Fruit fly (Drosophila melanogaster): ENCODE data around the gene sphe.
A peak's percentile ranks its signal among the peaks of the same experiment; 100 is the strongest.

sphe gene

DNA sequence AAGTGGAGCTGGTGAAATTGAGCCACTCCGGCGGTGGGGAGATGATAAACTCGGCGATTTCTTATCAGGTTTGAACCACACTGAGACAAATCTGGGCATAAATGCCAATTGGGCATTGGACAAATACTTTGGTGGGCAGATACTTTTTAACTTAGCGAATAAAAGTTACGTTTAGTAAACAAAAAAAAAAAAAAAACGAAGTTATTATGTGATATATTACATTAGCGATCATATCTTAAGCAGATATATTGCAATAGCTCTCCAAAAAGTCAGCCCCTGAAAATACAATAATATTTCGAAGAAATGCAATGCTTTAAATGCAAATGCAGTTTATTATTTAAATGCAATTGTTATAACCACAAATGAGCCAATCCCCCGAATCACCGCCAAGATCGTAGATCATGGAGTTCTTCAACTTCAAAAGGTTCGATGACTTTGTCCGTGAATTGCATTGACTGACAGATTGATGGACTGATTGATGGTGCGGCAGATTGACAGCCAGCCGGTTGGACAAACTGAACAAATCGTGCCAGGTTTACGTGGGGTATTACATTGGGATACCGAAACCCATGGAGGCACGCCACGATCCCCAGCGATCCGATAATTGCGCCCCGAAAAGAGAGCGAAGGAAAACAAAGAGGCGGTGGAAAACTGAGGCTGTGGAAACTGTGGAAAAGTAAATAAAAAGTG is 3.7 kb downstream of the sphe start:
- TF ChIP-seq rn (GFP tag; IDR thresholded peaks at IDR 0.05) = no peak
- no peak for TF ChIP-seq CG32121 (GFP tag; IDR thresholded peaks at IDR 0.05)
- no peak for TF ChIP-seq CG15710 (tag; optimal IDR thresholded peaks at IDR 0.05)
- no peak for TF ChIP-seq Snoo (tag; optimal IDR thresholded peaks at IDR 0.05)
- TF ChIP-seq Pif1B (GFP tag; optimal IDR thresholded peaks at IDR 0.05) = no peak
- TF ChIP-seq CG8301 (tag; optimal IDR thresholded peaks at IDR 0.05) = no peak
- TF ChIP-seq EcR (GFP tag; optimal IDR thresholded peaks at IDR 0.05) = no peak
- TF ChIP-seq CG4496 (GFP tag; IDR thresholded peaks at IDR 0.05) = no peak
- TF ChIP-seq CG12605 (GFP tag; IDR thresholded peaks at IDR 0.05) = no peak

- TF ChIP-seq EcR (GFP tag; optimal IDR thresholded peaks at IDR 0.05) (no peak), Snoo (tag; optimal IDR thresholded peaks at IDR 0.05) (peak; percentile 2), CG8301 (tag; optimal IDR thresholded peaks at IDR 0.05) (peak; percentile 39), CG14655 (GFP tag; optimal IDR thresholded peaks at IDR 0.05) (peak; percentile 16), CG4496 (GFP tag; IDR thresholded peaks at IDR 0.05) (no peak)
These were observed 4.9 kb downstream of the sphe start for dm6 chrX:16696614-16697519.

DNA sequence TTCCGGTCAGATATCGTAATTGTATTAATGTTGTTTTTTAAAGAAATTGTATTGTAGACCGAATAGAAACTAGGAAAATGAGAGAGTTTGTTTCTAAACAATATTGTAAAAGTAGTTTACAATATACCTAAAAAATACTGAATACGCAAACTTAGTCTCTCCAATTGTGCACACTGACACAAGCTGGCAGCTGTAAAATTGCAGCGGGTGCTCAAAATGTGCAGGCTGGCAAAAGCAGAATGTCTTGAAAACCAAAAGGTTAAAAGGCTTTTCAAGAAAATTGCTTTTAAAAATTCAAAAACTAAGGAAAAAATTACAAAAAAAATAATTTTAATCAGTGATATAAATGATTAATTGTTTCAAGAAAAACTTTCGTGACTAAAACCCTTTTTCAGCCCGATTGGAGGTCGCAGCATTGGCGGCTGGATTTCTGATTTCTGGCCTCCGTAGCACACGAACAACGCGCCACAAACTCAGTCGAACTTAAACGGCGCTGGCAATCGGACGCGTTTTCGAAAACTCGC is 6.1 kb downstream of the sphe start, which contains the start of gene CG4678:
Gene CG4678 (plus strand): TSS at position 474 of the 524 bp plus-strand sequence.
- TF ChIP-seq CG15710 (tag; optimal IDR thresholded peaks at IDR 0.05) = no peak
- TF ChIP-seq CG17806 (tag; optimal IDR thresholded peaks at IDR 0.05) = no peak
- no peak for TF ChIP-seq EcR (GFP tag; optimal IDR thresholded peaks at IDR 0.05)
- no peak for TF ChIP-seq fd96Ca (GFP tag; IDR thresholded peaks at IDR 0.05)
- no peak for TF ChIP-seq rn (GFP tag; IDR thresholded peaks at IDR 0.05)
- no peak for TF ChIP-seq CG8301 (tag; optimal IDR thresholded peaks at IDR 0.05)

- TF ChIP-seq fd96Ca (GFP tag; IDR thresholded peaks at IDR 0.05) (no peak), CG4496 (GFP tag; IDR thresholded peaks at IDR 0.05) (0 out of 3 replicates have a peak, but pooled peaks have one; percentile 28), CG34367 (tag; optimal IDR thresholded peaks at IDR 0.05) (no peak), CG12605 (GFP tag; IDR thresholded peaks at IDR 0.05) (no peak)
These were observed 6.8 kb downstream of the sphe start, which contains the start of gene Septin4 for dm6 chrX:16694959-16695358. Gene Septin4 (minus strand): TSS chrX:16695173.

- TF ChIP-seq CG14655 (GFP tag; optimal IDR thresholded peaks at IDR 0.05) (peak; percentile 9), CG13204 (GFP tag; optimal IDR thresholded peaks at IDR 0.05) (no peak), rn (GFP tag; IDR thresholded peaks at IDR 0.05) (no peak), CG10348 (GFP tag; IDR thresholded peaks at IDR 0.05) (no peak), CG34367 (tag; optimal IDR thresholded peaks at IDR 0.05) (no peak)
These were observed 7.3 kb downstream of the sphe start for dm6 chrX:16694477-16694876.

- 0 out of 3 replicates have a peak, but pooled peaks have one; percentile 25 for TF ChIP-seq CG4496 (GFP tag; IDR thresholded peaks at IDR 0.05)
- no peak for TF ChIP-seq rn (GFP tag; IDR thresholded peaks at IDR 0.05)
- peak; percentile 55 for TF ChIP-seq CG13204 (GFP tag; optimal IDR thresholded peaks at IDR 0.05)
These were observed 7.9 kb downstream of the sphe start for dm6 chrX:16693805-16694387.

DNA sequence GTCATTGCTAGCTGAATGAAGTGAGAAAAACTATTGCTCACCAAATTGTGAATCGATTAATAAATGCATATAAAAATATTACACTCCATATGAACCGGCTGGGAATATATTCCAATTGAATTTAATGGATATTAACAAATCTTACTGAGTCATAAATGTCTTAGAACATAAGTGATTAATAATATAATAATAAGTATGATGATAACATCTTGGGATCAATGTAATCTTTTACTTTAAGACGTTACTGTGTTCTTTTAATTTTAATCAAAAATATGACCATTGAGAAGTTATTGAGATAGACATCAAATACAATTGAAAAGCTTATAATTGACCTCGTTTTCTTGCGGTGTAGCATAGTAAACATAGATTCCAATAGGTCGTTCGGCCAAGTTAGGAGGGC is 9.4 kb downstream of the sphe start:
- TF ChIP-seq CG14655 (GFP tag; optimal IDR thresholded peaks at IDR 0.05) (no peak), CG9948 (tag; optimal IDR thresholded peaks at IDR 0.05) (no peak), Pif1A (GFP tag; optimal IDR thresholded peaks at IDR 0.05) (no peak), Ets98B (GFP tag; IDR thresholded peaks at IDR 0.05) (no peak), rn (GFP tag; IDR thresholded peaks at IDR 0.05) (no peak), fd96Ca (GFP tag; IDR thresholded peaks at IDR 0.05) (no peak), CG8159 (tag; optimal IDR thresholded peaks at IDR 0.05) (no peak), CG8301 (tag; optimal IDR thresholded peaks at IDR 0.05) (no peak), Snoo (tag; optimal IDR thresholded peaks at IDR 0.05) (no peak), CG13204 (GFP tag; optimal IDR thresholded peaks at IDR 0.05) (no peak), CG4496 (GFP tag; IDR thresholded peaks at IDR 0.05) (no peak), CG34367 (tag; optimal IDR thresholded peaks at IDR 0.05) (no peak), CG12605 (GFP tag; IDR thresholded peaks at IDR 0.05) (no peak), gl (tag; optimal IDR thresholded peaks at IDR 0.05) (no peak), CG10348 (GFP tag; IDR thresholded peaks at IDR 0.05) (no peak), EcR (GFP tag; optimal IDR thresholded peaks at IDR 0.05) (no peak), CG17806 (tag; optimal IDR thresholded peaks at IDR 0.05) (no peak), Pif1B (GFP tag; optimal IDR thresholded peaks at IDR 0.05) (no peak), CG32121 (GFP tag; IDR thresholded peaks at IDR 0.05) (no peak), CG15710 (tag; optimal IDR thresholded peaks at IDR 0.05) (no peak)
